Fruit fly (Drosophila melanogaster) whole organism, wandering third instar larva: ENCODE data around the gene CG13622.

Experiments
- CG32264 ChIP-seq: fragments of 200-800 bp; sonication (Bioruptor generic); optimal IDR thresholded peaks from 2 replicates; lab custom pipeline; 2016; ENCODE audit warnings: missing biosample characterization, missing genetic modification characterization
- CG9705 ChIP-seq: fragments of 200-800 bp; sonication (Bioruptor generic); optimal IDR thresholded peaks from 2 replicates; lab custom pipeline; 2018; ENCODE audit warnings: missing biosample characterization, mild to moderate bottlenecking, missing genetic modification characterization
- CrebA ChIP-seq: fragments of 200-800 bp; sonication (Bioruptor generic); optimal IDR thresholded peaks from 2 replicates; lab custom pipeline; 2016; ENCODE audit warnings: missing biosample characterization, mild to moderate bottlenecking, missing genetic modification characterization, borderline replicate concordance
- HLH106 ChIP-seq: fragments of 200-800 bp; optimal IDR thresholded peaks from 3 replicates; lab custom pipeline; 2019; ENCODE audit warnings: missing biosample characterization, mild to moderate bottlenecking, missing genetic modification characterization, moderate library complexity
- Jra ChIP-seq: sonication (Bioruptor generic); optimal IDR thresholded peaks from 2 replicates; lab custom pipeline; 2016; ENCODE audit warnings: missing biosample characterization, missing genetic modification characterization
- brk ChIP-seq: fragments of 200-800 bp; sonication (Bioruptor generic); optimal IDR thresholded peaks from 2 replicates; lab custom pipeline; 2016; ENCODE audit warnings: missing biosample characterization, mild to moderate bottlenecking, missing genetic modification characterization
- dmrt93B ChIP-seq: fragments of 200-800 bp; sonication (Bioruptor generic); optimal IDR thresholded peaks from 2 replicates; lab custom pipeline; 2018; ENCODE audit warnings: missing biosample characterization, mild to moderate bottlenecking, missing genetic modification characterization
- jim ChIP-seq: fragments of 175-275, 200-325 bp; sonication (Bioruptor generic); optimal IDR thresholded peaks from 2 replicates; lab custom pipeline; 2016; ENCODE audit warnings: missing biosample characterization, mild to moderate bottlenecking, missing genetic modification characterization
- pan ChIP-seq: fragments of >200 bp; optimal IDR thresholded peaks from 2 replicates; lab custom pipeline; 2017
- psq ChIP-seq: fragments of 200-800 bp; sonication (Bioruptor generic); optimal IDR thresholded peaks from 3 replicates; lab custom pipeline; 2017; ENCODE audit warnings: missing biosample characterization, mild to moderate bottlenecking, missing genetic modification characterization, moderate library complexity

CG13622 gene

DNA sequence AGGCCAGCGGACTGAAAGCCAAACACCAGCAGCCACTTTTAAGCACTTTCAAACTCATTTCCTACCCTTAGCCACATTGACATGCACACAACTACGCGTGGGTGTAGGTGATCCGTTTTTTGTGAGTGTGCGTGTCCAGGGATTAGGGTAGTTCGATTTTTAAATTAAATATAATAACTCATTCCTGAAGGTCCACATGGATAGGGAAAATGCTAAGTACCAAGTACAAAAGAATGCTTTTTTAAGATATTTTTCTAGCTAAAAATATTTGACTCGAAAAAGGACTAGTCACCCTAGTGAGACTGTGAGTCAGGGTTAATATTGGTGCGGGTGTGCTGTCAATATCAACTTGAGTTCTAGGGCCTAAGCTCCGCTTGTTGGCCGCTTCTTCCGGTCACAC lies 48.7 kb downstream of the CG13622 start:
- no peak for TF ChIP-seq brk (GFP tag; lab: Kevin White, UChicago)
- no peak for TF ChIP-seq pan (lab: Kevin White, UChicago)
- TF ChIP-seq CrebA (GFP tag; lab: Kevin White, UChicago): no peak
- no peak for TF ChIP-seq CG32264
- TF ChIP-seq dmrt93B (GFP tag; lab: Kevin White, UChicago): no peak
- no peak for TF ChIP-seq HLH106
- no peak for TF ChIP-seq CG9705
- no peak for TF ChIP-seq Jra (GFP tag; lab: Kevin White, UChicago)
- TF ChIP-seq psq (GFP tag; lab: Kevin White, UChicago): no peak
- TF ChIP-seq jim (GFP tag; lab: Kevin White, UChicago): no peak
